Fruit fly (Drosophila melanogaster) whole organism, pupa: ENCODE results near the gene hdm.

Experiments used
- CG13204 ChIP-seq: fragments of 200-800 bp; sonication (Bioruptor generic); optimal IDR thresholded peaks from 2 replicates; lab custom pipeline; 2018; ENCODE audit warnings: missing biosample characterization, mild to moderate bottlenecking, missing genetic modification characterization, moderate library complexity
- CG8301 ChIP-seq: fragments of 200-800 bp; sonication (Bioruptor generic); optimal IDR thresholded peaks from 2 replicates; lab custom pipeline; 2018; ENCODE audit warnings: missing biosample characterization, mild to moderate bottlenecking, missing genetic modification characterization
- EcR ChIP-seq: fragments of 200-800 bp; sonication (Bioruptor generic); optimal IDR thresholded peaks from 3 replicates; lab custom pipeline; 2019; ENCODE audit warnings: missing biosample characterization, missing genetic modification characterization, mild to moderate bottlenecking, moderate library complexity, missing genetic modification reagents
- Pif1A ChIP-seq: fragments of 200-800 bp; sonication (Bioruptor generic); optimal IDR thresholded peaks from 3 replicates; lab custom pipeline; 2016; ENCODE audit warnings: missing biosample characterization, missing genetic modification characterization

dm6 chrX:7969188-7969829 is 49.4 kb upstream of the hdm start:
- TF ChIP-seq EcR (GFP tag; lab: Kevin White, UChicago) (no peak), CG8301 (tag; lab: Kevin White, UChicago) (no peak), CG13204 (GFP tag; lab: Kevin White, UChicago) (no peak), Pif1A (GFP tag; lab: Kevin White, UChicago) (no peak)
